Worm (Caenorhabditis elegans) whole organism, L4 larva: ENCODE data around the gene T09F5.2.

Experiments used
- F10B5.3 ChIP-seq: sonication (generic microtip); optimal IDR thresholded peaks from 2 replicates; lab custom pipeline; 2016; ENCODE audit warnings: mild to moderate bottlenecking, missing genetic modification characterization, missing compliant biosample characterization
- F37D6.2 ChIP-seq: sonication (generic microtip); optimal IDR thresholded peaks from 2 replicates; lab custom pipeline; 2016; ENCODE audit warnings: mild to moderate bottlenecking, missing genetic modification characterization, missing compliant biosample characterization
- T26A8.4 ChIP-seq: fragments of 200-800 bp; sonication (Bioruptor generic); IDR thresholded peaks from 2 replicates; pipeline ENCODE4 v1.3.6; 2022; ENCODE audit warnings: missing genetic modification characterization, missing compliant biosample characterization
- Y75B8A.6 ChIP-seq: fragments of 200-800 bp; sonication (Bioruptor generic); IDR thresholded peaks from 2 replicates; pipeline ENCODE4 v1.3.6; 2022; ENCODE audit warnings: missing genetic modification reagents, missing genetic modification characterization, missing compliant biosample characterization
- ZK337.2 ChIP-seq: fragments of 200-800 bp; sonication (Bioruptor generic); IDR thresholded peaks from 2 replicates; pipeline ENCODE4 v1.3.6; 2022; ENCODE audit warnings: missing genetic modification reagents, missing genetic modification characterization, missing compliant biosample characterization
- aly-2 ChIP-seq: sonication (generic microtip); optimal IDR thresholded peaks from 2 replicates; lab custom pipeline; 2018; ENCODE audit warnings: missing biosample characterization, missing genetic modification characterization
- attf-4 ChIP-seq: sonication (generic microtip); optimal IDR thresholded peaks from 3 replicates; lab custom pipeline; 2017; ENCODE audit warnings: missing biosample characterization, missing genetic modification characterization
- ceh-20 ChIP-seq: fragments of 200-800 bp; sonication (Bioruptor generic); IDR thresholded peaks from 2 replicates; pipeline ENCODE4 v1.3.6; 2022; ENCODE audit warnings: missing genetic modification reagents, missing genetic modification characterization, missing compliant biosample characterization
- ceh-28 ChIP-seq: fragments of 150-350 bp; optimal IDR thresholded peaks from 2 replicates; lab custom pipeline; 2014; ENCODE audit warnings: missing biosample characterization, missing genetic modification reagents, missing genetic modification characterization
- ceh-32 ChIP-seq: sonication (generic microtip); optimal IDR thresholded peaks from 2 replicates; lab custom pipeline; 2016; ENCODE audit warnings: mild to moderate bottlenecking, missing genetic modification characterization, missing compliant biosample characterization; ENCODE audit not compliant: poor library complexity
- ceh-44 ChIP-seq: fragments of 200-800 bp; sonication (Bioruptor generic); IDR thresholded peaks from 2 replicates; pipeline ENCODE4 v1.3.6; 2022; ENCODE audit warnings: missing genetic modification reagents, missing genetic modification characterization, missing compliant biosample characterization
- cey-2 ChIP-seq: sonication (generic microtip); optimal IDR thresholded peaks from 3 replicates; lab custom pipeline; 2017; ENCODE audit warnings: missing genetic modification characterization, mild to moderate bottlenecking, missing compliant biosample characterization, antibody characterized with exemption, borderline replicate concordance; ENCODE audit not compliant: insufficient read depth
- ctbp-1 ChIP-seq: fragments of 200-800 bp; sonication (Bioruptor generic); IDR thresholded peaks from 2 replicates; pipeline ENCODE4 v1.3.6; 2022; ENCODE audit warnings: missing genetic modification reagents, missing genetic modification characterization, missing compliant biosample characterization
- daf-12 ChIP-seq: fragments of 150-350 bp; optimal IDR thresholded peaks from 2 replicates; lab custom pipeline; 2014; ENCODE audit warnings: missing biosample characterization, missing genetic modification reagents, missing genetic modification characterization
- daf-19 ChIP-seq: fragments of 200-800 bp; sonication (Bioruptor generic); conservative IDR thresholded peaks from 2 replicates; pipeline ENCODE4 v1.3.6; 2022; ENCODE audit warnings: missing genetic modification characterization, missing compliant biosample characterization
- daf-8 ChIP-seq: fragments of 200-800 bp; sonication (Bioruptor generic); IDR thresholded peaks from 2 replicates; pipeline ENCODE4 v1.3.6; 2022; ENCODE audit warnings: missing genetic modification characterization, missing compliant biosample characterization
- dmd-6 ChIP-seq: fragments of 200-800 bp; sonication (Bioruptor generic); IDR thresholded peaks from 2 replicates; pipeline ENCODE4 v1.3.6; 2022; ENCODE audit warnings: missing genetic modification reagents, missing genetic modification characterization, missing compliant biosample characterization
- dpl-1 ChIP-seq: fragments of 150-350 bp; optimal IDR thresholded peaks from 2 replicates; lab custom pipeline; 2014; ENCODE audit warnings: missing biosample characterization, missing genetic modification reagents, missing genetic modification characterization
- duxl-1 ChIP-seq: sonication (generic microtip); optimal IDR thresholded peaks from 2 replicates; lab custom pipeline; 2016; ENCODE audit warnings: mild to moderate bottlenecking, missing genetic modification characterization, moderate library complexity, missing compliant biosample characterization; ENCODE audit not compliant: poor library complexity
- dve-1 ChIP-seq: sonication (generic microtip); optimal IDR thresholded peaks from 2 replicates; lab custom pipeline; 2017; ENCODE audit warnings: antibody characterized with exemption, mild to moderate bottlenecking, missing genetic modification characterization, missing compliant biosample characterization; ENCODE audit not compliant: insufficient read depth
- fkh-10 ChIP-seq: fragments of 150-350 bp; optimal IDR thresholded peaks from 2 replicates; lab custom pipeline; 2014; ENCODE audit warnings: missing biosample characterization, missing genetic modification reagents, missing genetic modification characterization
- gei-8 ChIP-seq: fragments of 200-800 bp; sonication (Bioruptor generic); optimal IDR thresholded peaks from 2 replicates; lab custom pipeline; 2018; ENCODE audit warnings: mild to moderate bottlenecking, missing genetic modification characterization, missing compliant biosample characterization
- hmg-1.1 ChIP-seq: fragments of 200-800 bp; sonication (Bioruptor generic); IDR thresholded peaks from 2 replicates; pipeline ENCODE4 v1.3.6; 2022; ENCODE audit warnings: missing genetic modification reagents, missing genetic modification characterization, missing compliant biosample characterization
- jun-1 ChIP-seq: fragments of 150-350 bp; optimal IDR thresholded peaks from 2 replicates; lab custom pipeline; 2014; ENCODE audit warnings: missing biosample characterization, missing genetic modification reagents, missing genetic modification characterization
- lim-7 ChIP-seq: fragments of 200-800 bp; sonication (Bioruptor generic); IDR thresholded peaks from 2 replicates; pipeline ENCODE4 v1.3.6; 2022; ENCODE audit warnings: missing genetic modification characterization, missing compliant biosample characterization
- lin-13 ChIP-seq: fragments of 150-350 bp; optimal IDR thresholded peaks from 2 replicates; lab custom pipeline; 2014; ENCODE audit warnings: missing biosample characterization, missing genetic modification reagents, missing genetic modification characterization
- lin-15B ChIP-seq: fragments of 150-350 bp; sonication (generic microtip); optimal IDR thresholded peaks from 3 replicates; lab custom pipeline; 2014; ENCODE audit warnings: missing biosample characterization, missing genetic modification characterization
- lin-29 ChIP-seq: fragments of 200-800 bp; sonication (Bioruptor generic); IDR thresholded peaks from 2 replicates; pipeline ENCODE4 v1.3.6; 2022; ENCODE audit warnings: missing genetic modification reagents, missing genetic modification characterization, missing compliant biosample characterization
- lir-3 ChIP-seq: sonication (generic microtip); optimal IDR thresholded peaks from 2 replicates; lab custom pipeline; 2016; ENCODE audit warnings: mild to moderate bottlenecking, missing genetic modification characterization, missing compliant biosample characterization
- madf-9 ChIP-seq: fragments of 200-800 bp; sonication (Bioruptor generic); conservative IDR thresholded peaks from 2 replicates; pipeline ENCODE4 v1.3.6; 2022; ENCODE audit warnings: missing genetic modification reagents, missing genetic modification characterization, missing compliant biosample characterization
- mdl-1 ChIP-seq, 2 experiments: fragments of 150-350 bp in 1 of 2; sonication (generic microtip) in 1 of 2; optimal IDR thresholded peaks; 2 replicates each; lab custom pipeline; 2014 to 2017; ENCODE audit warnings: missing biosample characterization in 2 of 2, missing genetic modification characterization in 2 of 2
- mep-1 ChIP-seq: fragments of 150-350 bp; sonication (generic microtip); optimal IDR thresholded peaks from 3 replicates; lab custom pipeline; 2014; ENCODE audit warnings: missing biosample characterization, missing genetic modification characterization
- mxl-2 ChIP-seq: fragments of 200-800 bp; sonication (Bioruptor generic); conservative IDR thresholded peaks from 2 replicates; pipeline ENCODE4 v1.3.6; 2022; ENCODE audit warnings: missing genetic modification reagents, missing genetic modification characterization, missing compliant biosample characterization
- nhr-237 ChIP-seq: sonication (generic microtip); optimal IDR thresholded peaks from 2 replicates; lab custom pipeline; 2017; ENCODE audit warnings: missing biosample characterization, missing genetic modification characterization
- nhr-25 ChIP-seq: sonication (generic microtip); optimal IDR thresholded peaks from 2 replicates; lab custom pipeline; 2017; ENCODE audit warnings: missing genetic modification characterization, mild to moderate bottlenecking, missing compliant biosample characterization, antibody characterized with exemption, moderate library complexity, borderline replicate concordance; ENCODE audit not compliant: insufficient read depth
- nhr-28 ChIP-seq: fragments of 150-350 bp; optimal IDR thresholded peaks from 2 replicates; lab custom pipeline; 2014; ENCODE audit warnings: missing biosample characterization, missing genetic modification characterization
- nhr-42 ChIP-seq: fragments of 200-800 bp; sonication (Bioruptor generic); IDR thresholded peaks from 2 replicates; pipeline ENCODE4 v1.3.6; 2022; ENCODE audit warnings: missing genetic modification characterization, missing compliant biosample characterization
- nhr-76 ChIP-seq: fragments of 150-350 bp; optimal IDR thresholded peaks from 2 replicates; lab custom pipeline; 2014; ENCODE audit warnings: missing biosample characterization, missing genetic modification characterization
- pha-4 ChIP-seq, 2 experiments: fragments of 150-350 bp in 1 of 2; fragments of 200-800 bp in 1 of 2; sonication (Bioruptor generic) in 1 of 2; IDR thresholded peaks in 1 of 2; optimal IDR thresholded peaks in 1 of 2; 2 replicates each; pipeline versions ENCODE4 v1.3.6 to Lab custom; 2014 to 2022; ENCODE audit warnings: missing genetic modification characterization in 2 of 2, missing genetic modification reagents in 2 of 2, missing biosample characterization in 1 of 2, missing compliant biosample characterization in 1 of 2
- php-3 ChIP-seq: fragments of 200-800 bp; sonication (Bioruptor generic); IDR thresholded peaks from 2 replicates; pipeline ENCODE4 v1.3.6; 2022; ENCODE audit warnings: missing genetic modification reagents, missing genetic modification characterization, missing compliant biosample characterization
- rbr-2 ChIP-seq: sonication (generic microtip); optimal IDR thresholded peaks from 2 replicates; lab custom pipeline; 2016; ENCODE audit warnings: missing genotype, missing genetic modification characterization, missing compliant biosample characterization
- sdz-12 ChIP-seq: fragments of 200-800 bp; sonication (Bioruptor generic); optimal IDR thresholded peaks from 2 replicates; lab custom pipeline; 2018; ENCODE audit warnings: mild to moderate bottlenecking, missing genetic modification characterization, missing compliant biosample characterization
- skn-1 ChIP-seq: fragments of 150-350 bp; optimal IDR thresholded peaks from 2 replicates; lab custom pipeline; 2014; ENCODE audit warnings: missing biosample characterization, missing genetic modification characterization
- snpc-1.2 ChIP-seq: fragments of 200-800 bp; sonication (Bioruptor generic); IDR thresholded peaks from 2 replicates; pipeline ENCODE4 v1.3.6; 2022; ENCODE audit warnings: missing genetic modification reagents, missing genetic modification characterization, missing compliant biosample characterization
- snpc-4 ChIP-seq: fragments of 150-350 bp; optimal IDR thresholded peaks from 2 replicates; lab custom pipeline; 2014; ENCODE audit warnings: missing biosample characterization, missing genetic modification characterization
- spr-1 ChIP-seq: sonication (generic microtip); optimal IDR thresholded peaks from 2 replicates; lab custom pipeline; 2016; ENCODE audit warnings: mild to moderate bottlenecking, missing genetic modification characterization, missing compliant biosample characterization
- unc-130 ChIP-seq: sonication (generic microtip); optimal IDR thresholded peaks from 2 replicates; lab custom pipeline; 2016; ENCODE audit warnings: missing genetic modification reagents, missing genetic modification characterization, missing compliant biosample characterization
- unc-39 ChIP-seq: sonication (generic microtip); optimal IDR thresholded peaks from 2 replicates; lab custom pipeline; 2017; ENCODE audit warnings: missing biosample characterization, missing genetic modification characterization
- zag-1 ChIP-seq: fragments of 150-350 bp; optimal IDR thresholded peaks from 2 replicates; lab custom pipeline; 2014; ENCODE audit warnings: missing biosample characterization, missing genetic modification characterization
- zfp-3 ChIP-seq: fragments of 200-800 bp; sonication (Bioruptor generic); conservative IDR thresholded peaks from 2 replicates; pipeline ENCODE4 v1.3.6; 2022; ENCODE audit warnings: missing genetic modification reagents, missing genetic modification characterization, missing compliant biosample characterization

T09F5.2 gene

DNA sequence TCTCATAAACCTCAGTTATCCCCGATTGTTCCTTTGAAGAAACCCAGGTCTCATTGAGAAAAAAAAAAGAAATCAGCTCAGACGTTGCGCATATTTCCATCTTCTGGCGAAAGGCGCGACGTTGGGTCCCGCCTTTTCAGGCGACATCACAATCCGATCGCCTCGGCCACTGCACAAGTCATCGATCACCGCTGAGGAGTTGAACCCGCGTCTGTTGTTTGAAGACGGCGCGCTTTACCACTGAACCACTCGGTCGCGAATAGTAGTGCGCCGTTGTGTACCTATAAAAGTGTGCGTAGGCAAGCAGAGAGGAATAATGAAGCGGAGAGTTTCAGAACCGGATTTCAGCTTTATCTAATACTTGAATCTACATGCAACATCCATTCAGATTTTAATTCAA lies 40.1 kb downstream of the T09F5.2 start, which contains the start of gene Y75B12B.11 (continued):
- no peak for TF ChIP-seq nhr-237 (tag; lab: Kevin White, UChicago)
- peak; percentile 89 for TF ChIP-seq ZK337.2 (GFP tag; lab: Robert Waterston, UW)
- peak; percentile 45 for TF ChIP-seq nhr-25 (tag; lab: Kevin White, UChicago)
- peak; percentile 65 for TF ChIP-seq ceh-32 (tag; lab: Kevin White, UChicago)
- peak; percentile 92 for TF ChIP-seq mep-1
- TF ChIP-seq rbr-2 (tag; lab: Kevin White, UChicago), result peak; percentile 80
- TF ChIP-seq lim-7, result peak; percentile 98
- no peak for TF ChIP-seq zag-1 (tag; lab: Kevin White, UChicago)
- no peak for TF ChIP-seq cey-2 (tag; lab: Kevin White, UChicago)
- TF ChIP-seq F37D6.2, result peak; percentile 72
- TF ChIP-seq fkh-10 (GFP tag; lab: Kevin White, UChicago), result no peak
- TF ChIP-seq sdz-12 (GFP tag; lab: Kevin White, UChicago), result peak; percentile 91
- TF ChIP-seq dve-1 (tag; lab: Kevin White, UChicago), result peak; percentile 93
- TF ChIP-seq F10B5.3 (tag; lab: Kevin White, UChicago), result peak; percentile 85
- peak; percentile 91 for TF ChIP-seq daf-8 (GFP tag; lab: Robert Waterston, UW)
- peak; percentile 97 for TF ChIP-seq gei-8 (GFP tag; lab: Kevin White, UChicago)
- TF ChIP-seq skn-1 (tag; lab: Kevin White, UChicago), result no peak
- TF ChIP-seq ceh-28 (tag; lab: Kevin White, UChicago), result no peak
- peak; percentile 83; the same call in 1 of the 2 replicates for TF ChIP-seq Y75B8A.6 (GFP tag; lab: Robert Waterston, UW)
- peak; percentile 93 for TF ChIP-seq php-3
- peak; percentile 88 for TF ChIP-seq lir-3 (tag; lab: Kevin White, UChicago)
- peak; percentile 84 for TF ChIP-seq duxl-1 (tag; lab: Kevin White, UChicago)
- TF ChIP-seq pha-4 (GFP tag; IDR thresholded peaks at IDR 0.05; lab: Robert Waterston, UW), result peak; percentile 97
- no peak for TF ChIP-seq pha-4 (tag; optimal IDR thresholded peaks at IDR 0.05; lab: Kevin White, UChicago)
- TF ChIP-seq spr-1 (tag; lab: Kevin White, UChicago), result peak; percentile 95
- peak; percentile 91 for TF ChIP-seq madf-9 (GFP tag; lab: Robert Waterston, UW)
- peak; percentile 95 for TF ChIP-seq ceh-44 (GFP tag; lab: Robert Waterston, UW)
- no peak for TF ChIP-seq unc-39 (tag; lab: Kevin White, UChicago)
- TF ChIP-seq ceh-20, result peak; percentile 89
- TF ChIP-seq nhr-28 (tag; lab: Kevin White, UChicago), result peak; percentile 23
- TF ChIP-seq dpl-1, result peak; percentile 68
- TF ChIP-seq ctbp-1, result peak; percentile 93
- peak; percentile 57 for TF ChIP-seq jun-1 (tag; lab: Kevin White, UChicago)
- TF ChIP-seq unc-130 (GFP tag; lab: Kevin White, UChicago), result peak; percentile 92
- TF ChIP-seq mdl-1 (tag; optimal IDR thresholded peaks at IDR 0.05; lab: Kevin White, UChicago), result no peak
- TF ChIP-seq zfp-3 (GFP tag; lab: Robert Waterston, UW), result peak; percentile 92
- TF ChIP-seq daf-12 (tag; lab: Kevin White, UChicago), result no peak
- peak; percentile 93 for TF ChIP-seq lin-13
- no peak for TF ChIP-seq nhr-76 (tag; lab: Kevin White, UChicago)
- peak; percentile 80 for TF ChIP-seq dmd-6 (GFP tag; lab: Robert Waterston, UW)
- peak; percentile 90 for TF ChIP-seq daf-19 (GFP tag; lab: Robert Waterston, UW)
- TF ChIP-seq attf-4 (tag; lab: Kevin White, UChicago), result no peak
- TF ChIP-seq lin-29 (GFP tag; lab: Robert Waterston, UW), result peak; percentile 85
- TF ChIP-seq hmg-1.1 (GFP tag; lab: Robert Waterston, UW), result peak; percentile 92
- TF ChIP-seq snpc-4 (tag; lab: Kevin White, UChicago), result no peak
- peak; percentile 90 for TF ChIP-seq mxl-2
- peak; percentile 34 for TF ChIP-seq lin-15B (tag; lab: Kevin White, UChicago)
- peak; percentile 92 for TF ChIP-seq aly-2 (tag; lab: Kevin White, UChicago)
- peak; percentile 94 for TF ChIP-seq snpc-1.2 (GFP tag; lab: Robert Waterston, UW)
- peak; percentile 91 for TF ChIP-seq nhr-42
- peak; percentile 94 for TF ChIP-seq T26A8.4 (GFP tag; lab: Robert Waterston, UW)
